Fruit fly (Drosophila melanogaster) whole organism, prepupa: ENCODE data around the gene Or83a.

Experiments
- Blimp-1 ChIP-seq: fragments of 200-800 bp; sonication (Bioruptor generic); optimal IDR thresholded peaks from 3 replicates; lab custom pipeline; 2017; ENCODE audit warnings: missing biosample characterization, missing genetic modification characterization, mild to moderate bottlenecking, moderate library complexity, missing genetic modification reagents
- CG10631 ChIP-seq: fragments of 200-800 bp; sonication (Bioruptor generic); optimal IDR thresholded peaks from 2 replicates; lab custom pipeline; 2016; ENCODE audit warnings: missing biosample characterization, missing genetic modification characterization
- CG10669 ChIP-seq: fragments of 200-800 bp; sonication (Bioruptor generic); optimal IDR thresholded peaks from 3 replicates; lab custom pipeline; 2018; ENCODE audit warnings: missing biosample characterization, mild to moderate bottlenecking, missing genetic modification characterization, moderate library complexity
- CG11762 ChIP-seq: fragments of 200-800 bp; sonication (Bioruptor generic); optimal IDR thresholded peaks from 3 replicates; lab custom pipeline; 2016; ENCODE audit warnings: missing biosample characterization, missing genetic modification characterization; ENCODE audit not compliant: insufficient read depth
- CG15336 ChIP-seq: fragments of 200-800 bp; sonication (Bioruptor generic); IDR thresholded peaks from 2 replicates; pipeline ENCODE4 v1.3.6; 2022; ENCODE audit warnings: missing biosample characterization, missing genetic modification characterization
- CG1621 ChIP-seq: fragments of 200-800 bp; sonication (Bioruptor generic); optimal IDR thresholded peaks from 3 replicates; lab custom pipeline; 2018; ENCODE audit warnings: missing biosample characterization, mild to moderate bottlenecking, missing genetic modification characterization
- CG3032 ChIP-seq: fragments of 200-800 bp; optimal IDR thresholded peaks from 2 replicates; lab custom pipeline; 2019; ENCODE audit warnings: missing biosample characterization, mild to moderate bottlenecking, missing genetic modification characterization, moderate library complexity
- CG31627 ChIP-seq: fragments of 200-800 bp; sonication (Bioruptor generic); optimal IDR thresholded peaks from 3 replicates; lab custom pipeline; 2016; ENCODE audit warnings: missing biosample characterization, missing genetic modification characterization
- CG32006 ChIP-seq: fragments of 200-800 bp; sonication (Bioruptor generic); optimal IDR thresholded peaks from 3 replicates; lab custom pipeline; 2017; ENCODE audit warnings: missing biosample characterization, mild to moderate bottlenecking, missing genetic modification characterization
- CG3919 ChIP-seq: fragments of 200-800 bp; sonication (Bioruptor generic); optimal IDR thresholded peaks from 3 replicates; lab custom pipeline; 2016; ENCODE audit warnings: missing biosample characterization, missing genetic modification characterization
- CG6808 ChIP-seq: fragments of 200-800 bp; sonication (Bioruptor generic); optimal IDR thresholded peaks from 3 replicates; lab custom pipeline; 2017; ENCODE audit warnings: missing biosample characterization, missing genetic modification characterization, mild to moderate bottlenecking, moderate library complexity, missing genetic modification reagents
- CG6854 ChIP-seq: fragments of 200-800 bp; sonication (Bioruptor generic); optimal IDR thresholded peaks from 2 replicates; lab custom pipeline; 2017; ENCODE audit warnings: missing biosample characterization, mild to moderate bottlenecking, missing genetic modification characterization
- CG7368 ChIP-seq: fragments of 200-800 bp; sonication (Bioruptor generic); optimal IDR thresholded peaks from 3 replicates; lab custom pipeline; 2016; ENCODE audit warnings: missing biosample characterization, missing genetic modification characterization
- CG8119 ChIP-seq: fragments of 200-800 bp; sonication (Bioruptor generic); IDR thresholded peaks from 3 replicates; pipeline ENCODE4 v1.3.6; 2022; ENCODE audit warnings: missing biosample characterization, missing genetic modification characterization
- CG8319 ChIP-seq: fragments of 200-800 bp; sonication (Bioruptor generic); optimal IDR thresholded peaks from 3 replicates; lab custom pipeline; 2016; ENCODE audit warnings: missing biosample characterization, missing genetic modification characterization
- CG8632 ChIP-seq: fragments of 200-800 bp; sonication (Bioruptor generic); optimal IDR thresholded peaks from 3 replicates; lab custom pipeline; 2016; ENCODE audit warnings: missing biosample characterization, missing genetic modification characterization
- CG9139 ChIP-seq: fragments of 200-800 bp; sonication (Bioruptor generic); optimal IDR thresholded peaks from 3 replicates; lab custom pipeline; 2017; ENCODE audit warnings: missing biosample characterization, mild to moderate bottlenecking, missing genetic modification characterization
- Eip75B ChIP-seq: fragments of 200-800 bp; sonication (Bioruptor generic); optimal IDR thresholded peaks from 3 replicates; lab custom pipeline; 2016; ENCODE audit warnings: missing biosample characterization, missing genetic modification characterization
- Eip78C ChIP-seq: fragments of 200-800 bp; sonication (Bioruptor generic); peaks from one replicate; lab custom pipeline; 2016; ENCODE audit warnings: missing biosample characterization, missing genetic modification characterization
- Eip93F ChIP-seq: fragments of 200-800 bp; sonication (Bioruptor generic); optimal IDR thresholded peaks from 2 replicates; lab custom pipeline; 2016; ENCODE audit warnings: missing biosample characterization, mild to moderate bottlenecking, missing genetic modification characterization
- Ets96B ChIP-seq: fragments of 200-800 bp; optimal IDR thresholded peaks from 2 replicates; lab custom pipeline; 2019; ENCODE audit warnings: missing biosample characterization, mild to moderate bottlenecking, missing genetic modification characterization, moderate library complexity
- Gug ChIP-seq: fragments of 200-800 bp; sonication (Bioruptor generic); IDR thresholded peaks from 2 replicates; pipeline ENCODE4 v1.3.6; 2022; ENCODE audit warnings: missing biosample characterization, missing genetic modification characterization
- Hr39 ChIP-seq: fragments of 200-800 bp; sonication (Bioruptor generic); optimal IDR thresholded peaks from 2 replicates; lab custom pipeline; 2016; ENCODE audit warnings: missing biosample characterization, missing genetic modification characterization
- Hr4 ChIP-seq: fragments of 200-800 bp; sonication (Bioruptor generic); optimal IDR thresholded peaks from 3 replicates; lab custom pipeline; 2016; ENCODE audit warnings: missing biosample characterization, missing genetic modification characterization
- Met ChIP-seq: fragments of 200-800 bp; sonication (Bioruptor generic); optimal IDR thresholded peaks from 3 replicates; lab custom pipeline; 2016; ENCODE audit warnings: missing biosample characterization, missing genetic modification characterization
- OdsH ChIP-seq: fragments of 200-800 bp; sonication (Bioruptor generic); optimal IDR thresholded peaks from 3 replicates; lab custom pipeline; 2016; ENCODE audit warnings: missing biosample characterization, missing genetic modification characterization
- Smox ChIP-seq: fragments of 200-800 bp; sonication (Bioruptor generic); optimal IDR thresholded peaks from 3 replicates; lab custom pipeline; 2016; ENCODE audit warnings: missing biosample characterization, missing genetic modification characterization
- Sox102F ChIP-seq: fragments of 200-800 bp; sonication (Bioruptor generic); optimal IDR thresholded peaks from 2 replicates; lab custom pipeline; 2016; ENCODE audit warnings: missing biosample characterization, mild to moderate bottlenecking, missing genetic modification characterization
- Sox15 ChIP-seq: fragments of 200-800 bp; sonication (Bioruptor generic); optimal IDR thresholded peaks from 3 replicates; lab custom pipeline; 2016; ENCODE audit warnings: missing biosample characterization, missing genetic modification characterization
- achi ChIP-seq: fragments of 200-800 bp; sonication (Bioruptor generic); optimal IDR thresholded peaks from 3 replicates; lab custom pipeline; 2016; ENCODE audit warnings: missing biosample characterization, missing genetic modification characterization
- acj6 ChIP-seq: fragments of 200-800 bp; sonication (Bioruptor generic); optimal IDR thresholded peaks from 3 replicates; lab custom pipeline; 2016; ENCODE audit warnings: missing biosample characterization, missing genetic modification characterization
- cyc ChIP-seq: fragments of 200-800 bp; sonication (Bioruptor generic); optimal IDR thresholded peaks from 3 replicates; lab custom pipeline; 2016; ENCODE audit warnings: missing biosample characterization, missing genetic modification characterization
- dsx ChIP-seq: fragments of 200-800 bp; optimal IDR thresholded peaks from 3 replicates; lab custom pipeline; 2019; ENCODE audit warnings: missing biosample characterization, mild to moderate bottlenecking, missing genetic modification characterization, moderate library complexity; ENCODE audit not compliant: poor library complexity, severe bottlenecking
- esn ChIP-seq: fragments of 200-800 bp; sonication (Bioruptor generic); optimal IDR thresholded peaks from 2 replicates; lab custom pipeline; 2016; ENCODE audit warnings: missing biosample characterization, mild to moderate bottlenecking, missing genetic modification characterization, moderate library complexity
- fd85E ChIP-seq: fragments of 200-800 bp; sonication (Bioruptor generic); optimal IDR thresholded peaks from 3 replicates; lab custom pipeline; 2016; ENCODE audit warnings: missing biosample characterization, missing genetic modification characterization
- fkh ChIP-seq: fragments of 200-800 bp; sonication (Bioruptor generic); optimal IDR thresholded peaks from 3 replicates; lab custom pipeline; 2017; ENCODE audit warnings: missing biosample characterization, mild to moderate bottlenecking, missing genetic modification characterization, moderate library complexity
- lz ChIP-seq: fragments of 200-800 bp; sonication (Bioruptor generic); optimal IDR thresholded peaks from 3 replicates; lab custom pipeline; 2016; ENCODE audit warnings: missing biosample characterization, missing genetic modification characterization
- net ChIP-seq: fragments of 200-800 bp; sonication (Bioruptor generic); optimal IDR thresholded peaks from 3 replicates; lab custom pipeline; 2016; ENCODE audit warnings: missing biosample characterization, missing genetic modification characterization
- pdm3 ChIP-seq: fragments of 200-800 bp; sonication (Bioruptor generic); optimal IDR thresholded peaks from 3 replicates; lab custom pipeline; 2016; ENCODE audit warnings: missing biosample characterization, missing genetic modification characterization
- salr ChIP-seq, 2 experiments: fragments of 200-800 bp; sonication (Bioruptor generic); optimal IDR thresholded peaks; 3 replicates each; lab custom pipeline; 2016 to 2018; ENCODE audit warnings: missing biosample characterization in 2 of 2, missing genetic modification characterization in 2 of 2, mild to moderate bottlenecking in 1 of 2
- svp ChIP-seq: fragments of 200-800 bp; sonication (Bioruptor generic); peaks from one replicate; lab custom pipeline; 2016; ENCODE audit warnings: missing biosample characterization, missing genetic modification characterization
- topi ChIP-seq: fragments of 200-800 bp; sonication (Bioruptor generic); optimal IDR thresholded peaks from 3 replicates; lab custom pipeline; 2016; ENCODE audit warnings: missing biosample characterization, missing genetic modification characterization
- vri ChIP-seq: fragments of 200-800 bp; sonication (Bioruptor generic); optimal IDR thresholded peaks from 3 replicates; lab custom pipeline; 2016; ENCODE audit warnings: missing biosample characterization, mild to moderate bottlenecking, missing genetic modification characterization

Gene Or83a

DNA sequence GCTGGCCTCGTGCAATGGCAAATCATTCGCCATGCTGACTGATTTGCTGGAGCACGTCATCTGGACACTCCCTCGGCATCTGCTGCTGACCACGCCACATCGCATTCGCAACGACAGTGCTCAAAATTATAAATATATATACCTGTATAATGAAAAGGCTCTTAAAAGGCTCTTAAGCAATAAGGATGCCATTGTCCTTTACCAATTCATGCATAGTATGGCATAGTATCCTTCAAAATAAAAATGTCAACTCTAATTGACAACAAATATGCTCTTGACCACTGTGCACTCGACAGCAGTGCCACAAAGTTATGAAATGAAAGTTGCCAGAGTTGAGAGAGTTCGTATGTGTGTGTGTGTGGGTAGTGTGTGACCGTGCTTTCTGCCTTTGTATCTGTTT is 23.1 kb upstream of the Or83a start (continued):
- peak; percentile 56 for TF ChIP-seq topi
- TF ChIP-seq CG15336 (GFP tag; lab: Robert Waterston, UW): peak; percentile 48
- no peak for TF ChIP-seq fd85E (GFP tag; lab: Kevin White, UChicago)
- no peak for TF ChIP-seq CG9139 (GFP tag; lab: Kevin White, UChicago)
- TF ChIP-seq lz (GFP tag; lab: Kevin White, UChicago): no peak
- no peak for TF ChIP-seq CG7368 (GFP tag; lab: Kevin White, UChicago)
- peak; percentile 75 for TF ChIP-seq Eip78C (GFP tag; lab: Kevin White, UChicago)
- peak; percentile 29 for TF ChIP-seq acj6 (GFP tag; lab: Kevin White, UChicago)
- TF ChIP-seq CG3919 (GFP tag; lab: Kevin White, UChicago): peak; percentile 35
- peak; percentile 20 for TF ChIP-seq Sox102F (GFP tag; lab: Kevin White, UChicago)
- TF ChIP-seq Blimp-1 (GFP tag; lab: Kevin White, UChicago): no peak
- TF ChIP-seq CG32006 (GFP tag; lab: Kevin White, UChicago): peak; percentile 38
- TF ChIP-seq pdm3 (GFP tag; lab: Kevin White, UChicago): peak; percentile 31
- peak; percentile 62 for TF ChIP-seq Hr4 (GFP tag; lab: Kevin White, UChicago)

DNA sequence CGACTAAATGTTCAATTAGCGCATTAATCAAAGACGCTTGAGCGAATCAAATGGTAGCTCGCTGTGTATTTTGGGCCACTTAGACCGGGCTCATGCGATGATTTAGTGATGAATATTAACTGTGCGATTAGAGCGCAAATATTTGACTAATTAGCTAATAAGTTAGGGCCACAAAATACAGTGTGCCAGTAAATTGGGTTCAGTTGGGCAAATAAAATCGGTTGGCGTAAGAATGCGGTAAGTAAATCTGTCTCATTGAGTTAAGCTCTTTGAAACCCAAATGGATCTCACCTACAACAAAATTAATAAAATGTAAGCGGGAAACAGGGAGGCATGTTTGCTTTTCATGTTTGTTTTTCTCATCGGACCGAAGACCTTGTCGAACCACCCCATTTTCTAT is 21.5 kb upstream of the Or83a start:
- TF ChIP-seq Met (GFP tag; lab: Kevin White, UChicago): no peak
- TF ChIP-seq fkh: peak; percentile 59
- TF ChIP-seq Eip93F (GFP tag; lab: Kevin White, UChicago): no peak
- no peak for TF ChIP-seq achi (GFP tag; lab: Kevin White, UChicago)

DNA sequence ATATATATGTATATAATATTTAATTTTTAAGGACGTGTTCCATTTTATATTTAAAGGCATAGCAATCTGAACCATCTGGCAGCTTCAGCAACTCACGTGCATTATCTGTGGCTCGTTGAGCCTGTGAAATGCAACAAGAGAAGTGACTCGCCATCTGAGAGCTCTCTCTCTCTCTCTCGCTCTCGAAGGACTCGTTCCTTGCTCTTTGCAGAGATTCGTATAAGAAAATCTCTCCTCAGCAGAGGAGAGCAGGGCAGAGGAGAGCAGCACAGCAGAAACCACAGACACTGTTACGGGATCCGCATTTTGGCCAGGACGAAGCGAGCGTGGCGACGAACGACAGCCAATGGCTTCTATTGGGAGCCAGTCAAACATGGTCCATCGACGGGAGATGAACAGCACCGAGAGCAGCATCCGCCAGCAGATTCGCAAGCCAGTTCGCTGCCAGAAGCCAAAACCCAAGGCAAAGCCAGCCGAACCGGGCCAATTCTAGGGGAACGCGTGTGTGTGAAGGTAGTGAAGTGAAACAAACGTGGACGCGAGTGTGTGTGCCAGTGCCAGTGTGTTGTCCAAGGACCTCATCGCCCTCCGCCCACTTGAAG is 15.3 kb upstream of the Or83a start, which contains the start of gene CG14669:
Gene CG14669 (plus strand): TSS at position 381 of the 602 bp plus-strand sequence.
- TF ChIP-seq CG1621 (tag; lab: Kevin White, UChicago): no peak
- peak; percentile 22 for TF ChIP-seq svp (GFP tag; lab: Kevin White, UChicago)

DNA sequence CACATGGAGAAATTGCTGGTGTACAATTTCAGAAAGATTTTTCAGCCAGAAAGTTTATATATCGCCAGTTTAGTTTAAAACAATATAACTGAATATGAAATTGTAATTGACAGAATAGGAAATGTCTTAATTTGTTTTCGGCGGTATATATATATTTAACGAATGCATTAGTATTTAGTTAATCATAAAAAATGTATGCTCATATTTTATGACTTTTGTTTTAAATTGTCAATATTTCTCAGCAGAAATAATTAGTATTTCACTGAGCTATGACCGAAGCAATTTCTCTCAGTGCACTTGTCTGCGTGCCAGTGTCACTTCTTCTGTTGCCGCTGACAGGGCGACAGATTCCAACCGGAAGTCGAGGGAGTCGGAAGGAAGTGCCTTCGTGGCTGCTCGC is 14.0 kb upstream of the Or83a start:
- TF ChIP-seq Gug (GFP tag; lab: Robert Waterston, UW) (no peak), Eip75B (GFP tag; lab: Kevin White, UChicago) (no peak), topi (no peak), CG6854 (no peak), Sox15 (GFP tag; lab: Kevin White, UChicago) (no peak), acj6 (GFP tag; lab: Kevin White, UChicago) (no peak), CG8319 (no peak), salr (GFP tag; optimal IDR thresholded peaks at IDR 0.05; lab: Kevin White, UChicago) (no peak), cyc (no peak), Met (GFP tag; lab: Kevin White, UChicago) (peak; percentile 3), OdsH (GFP tag; lab: Kevin White, UChicago) (peak; percentile 3), Ets96B (no peak), Sox102F (GFP tag; lab: Kevin White, UChicago) (no peak), esn (GFP tag; lab: Kevin White, UChicago) (no peak), net (GFP tag; lab: Kevin White, UChicago) (no peak), Hr4 (GFP tag; lab: Kevin White, UChicago) (peak; percentile 10), vri (GFP tag; lab: Kevin White, UChicago) (no peak), Blimp-1 (GFP tag; lab: Kevin White, UChicago) (no peak), CG31627 (GFP tag; lab: Kevin White, UChicago) (peak; percentile 4), CG3032 (no peak), CG8119 (0 out of 3 replicates have a peak, but pooled peaks have one; percentile 24), CG6808 (GFP tag; lab: Kevin White, UChicago) (no peak), CG10669 (peak; percentile 6), dsx (GFP tag; lab: Kevin White, UChicago) (no peak), CG11762 (GFP tag; lab: Kevin White, UChicago) (no peak), CG7368 (GFP tag; lab: Kevin White, UChicago) (no peak), achi (GFP tag; lab: Kevin White, UChicago) (no peak), Hr39 (GFP tag; lab: Kevin White, UChicago) (peak; percentile 4), lz (GFP tag; lab: Kevin White, UChicago) (no peak), Smox (peak; percentile 17), CG8632 (no peak), Eip93F (GFP tag; lab: Kevin White, UChicago) (no peak), CG32006 (GFP tag; lab: Kevin White, UChicago) (peak; percentile 27), CG10631 (peak; percentile 2), Eip78C (GFP tag; lab: Kevin White, UChicago) (peak; percentile 77)
- TF ChIP-seq, all 60 proteins: peak for 11
